Worm (Caenorhabditis elegans) whole organism, L1 larva: ENCODE measurements around the gene jun-1.

Experiments
- C34B4.2 ChIP-seq: sonication (generic microtip); optimal IDR thresholded peaks from 2 replicates; lab custom pipeline; 2017; ENCODE audit warnings: mild to moderate bottlenecking, missing genetic modification characterization, missing compliant biosample characterization
- F16B12.6 ChIP-seq: fragments of 150-350 bp; optimal IDR thresholded peaks from 2 replicates; lab custom pipeline; 2014; ENCODE audit warnings: missing biosample characterization, missing genetic modification characterization
- aha-1 ChIP-seq: fragments of 150-350 bp; optimal IDR thresholded peaks from 2 replicates; lab custom pipeline; 2014; ENCODE audit warnings: missing biosample characterization, missing genetic modification characterization
- aly-2 ChIP-seq: fragments of 150-350 bp; optimal IDR thresholded peaks from 2 replicates; lab custom pipeline; 2014; ENCODE audit warnings: missing biosample characterization, missing genetic modification characterization
- blmp-1 ChIP-seq: fragments of 150-350 bp; optimal IDR thresholded peaks from 2 replicates; lab custom pipeline; 2014; ENCODE audit warnings: missing biosample characterization, missing genetic modification characterization
- ceh-63 ChIP-seq: fragments of 200-800 bp; sonication (Bioruptor generic); optimal IDR thresholded peaks from 2 replicates; lab custom pipeline; 2018; ENCODE audit warnings: mild to moderate bottlenecking, missing genetic modification characterization, missing compliant biosample characterization
- dsc-1 ChIP-seq: sonication (generic microtip); optimal IDR thresholded peaks from 2 replicates; lab custom pipeline; 2016; ENCODE audit warnings: mild to moderate bottlenecking, missing genetic modification characterization, missing compliant biosample characterization
- egl-13 ChIP-seq: sonication (generic microtip); optimal IDR thresholded peaks from 2 replicates; lab custom pipeline; 2016; ENCODE audit warnings: missing genotype, missing genetic modification reagents, missing genetic modification characterization, missing compliant biosample characterization
- egl-27 ChIP-seq, 2 experiments: fragments of 150-350 bp in 1 of 2; sonication (generic microtip); optimal IDR thresholded peaks; 3 replicates each; lab custom pipeline; 2017 to 2018; ENCODE audit warnings: missing biosample characterization in 2 of 2, missing genetic modification characterization in 2 of 2, missing genetic modification reagents in 2 of 2
- elt-3 ChIP-seq, 6 experiments: fragments of 150-350 bp in 1 of 6; sonication (generic microtip); optimal IDR thresholded peaks; 2 replicates each; lab custom pipeline; 2017 to 2018; ENCODE audit warnings: missing biosample characterization in 6 of 6, missing genetic modification characterization in 6 of 6, inconsistent platforms in 1 of 6
- fkh-10 ChIP-seq: sonication (generic microtip); optimal IDR thresholded peaks from 2 replicates; lab custom pipeline; 2017; ENCODE audit warnings: missing biosample characterization, missing genetic modification reagents, missing genetic modification characterization
- fkh-4 ChIP-seq: sonication (generic microtip); optimal IDR thresholded peaks from 2 replicates; lab custom pipeline; 2016; ENCODE audit warnings: missing compliant biosample characterization, missing genetic modification characterization, borderline replicate concordance
- fkh-8 ChIP-seq: sonication (generic microtip); optimal IDR thresholded peaks from 2 replicates; lab custom pipeline; 2016; ENCODE audit warnings: mild to moderate bottlenecking, missing genetic modification characterization, missing compliant biosample characterization
- fos-1 ChIP-seq: fragments of 150-350 bp; optimal IDR thresholded peaks from 2 replicates; lab custom pipeline; 2014; ENCODE audit warnings: missing biosample characterization, missing genetic modification characterization
- hlh-17 ChIP-seq: fragments of 200-800 bp; sonication (Bioruptor generic); optimal IDR thresholded peaks from 2 replicates; lab custom pipeline; 2018; ENCODE audit warnings: missing genetic modification characterization, mild to moderate bottlenecking, missing compliant biosample characterization, moderate library complexity, borderline replicate concordance
- hlh-4 ChIP-seq: sonication (generic microtip); optimal IDR thresholded peaks from 2 replicates; lab custom pipeline; 2016; ENCODE audit warnings: mild to moderate bottlenecking, missing genetic modification characterization, missing compliant biosample characterization
- hpl-2 ChIP-seq: fragments of 150-350 bp; optimal IDR thresholded peaks from 2 replicates; lab custom pipeline; 2014; ENCODE audit warnings: missing biosample characterization, missing genetic modification reagents, missing genetic modification characterization
- irx-1 ChIP-seq: sonication (generic microtip); optimal IDR thresholded peaks from 2 replicates; lab custom pipeline; 2016; ENCODE audit warnings: missing genetic modification characterization, missing compliant biosample characterization
- isw-1 ChIP-seq: fragments of 200-800 bp; sonication (Bioruptor generic); IDR thresholded peaks from 2 replicates; pipeline ENCODE4 v1.3.6; 2022; ENCODE audit warnings: missing genetic modification characterization, missing compliant biosample characterization
- jun-1 ChIP-seq: fragments of 150-350 bp; optimal IDR thresholded peaks from 2 replicates; lab custom pipeline; 2014; ENCODE audit warnings: missing biosample characterization, missing genetic modification reagents, missing genetic modification characterization
- lin-13 ChIP-seq: fragments of 150-350 bp; optimal IDR thresholded peaks from 2 replicates; lab custom pipeline; 2014; ENCODE audit warnings: missing biosample characterization, missing genetic modification reagents, missing genetic modification characterization
- lin-35 ChIP-seq, 2 experiments: fragments of 150-350 bp; optimal IDR thresholded peaks; 2 replicates each; lab custom pipeline; 2014; ENCODE audit warnings: missing biosample characterization in 2 of 2, missing genetic modification characterization in 2 of 2, missing genetic modification reagents in 2 of 2
- lin-39 ChIP-seq: fragments of 150-350 bp; optimal IDR thresholded peaks from 2 replicates; lab custom pipeline; 2014; ENCODE audit warnings: missing biosample characterization, missing genetic modification reagents, missing genetic modification characterization
- lsy-2 ChIP-seq, 2 experiments: fragments of 150-350 bp; optimal IDR thresholded peaks; 2 replicates each; lab custom pipeline; 2014; ENCODE audit warnings: missing biosample characterization in 2 of 2, missing genetic modification characterization in 2 of 2
- mdl-1 ChIP-seq, 2 experiments: fragments of 150-350 bp; optimal IDR thresholded peaks; 2 replicates each; lab custom pipeline; 2014 to 2017; ENCODE audit warnings: missing biosample characterization in 2 of 2, missing genetic modification characterization in 2 of 2, inconsistent platforms in 1 of 2
- mef-2 ChIP-seq: fragments of 150-350 bp; optimal IDR thresholded peaks from 2 replicates; lab custom pipeline; 2014; ENCODE audit warnings: missing biosample characterization, missing genetic modification characterization
- nhr-11 ChIP-seq: fragments of 150-350 bp; optimal IDR thresholded peaks from 2 replicates; lab custom pipeline; 2014; ENCODE audit warnings: missing biosample characterization, missing genetic modification characterization
- nhr-12 ChIP-seq: sonication (generic microtip); optimal IDR thresholded peaks from 2 replicates; lab custom pipeline; 2017; ENCODE audit warnings: missing biosample characterization, missing genetic modification characterization
- nhr-19 ChIP-seq: fragments of 200-800 bp; sonication (Bioruptor generic); conservative IDR thresholded peaks from 2 replicates; pipeline ENCODE4 v1.3.6; 2022; ENCODE audit warnings: missing genetic modification characterization, missing compliant biosample characterization
- nhr-20 ChIP-seq: sonication (generic microtip); optimal IDR thresholded peaks from 2 replicates; lab custom pipeline; 2016; ENCODE audit warnings: mild to moderate bottlenecking, missing genetic modification characterization, missing compliant biosample characterization
- nhr-237 ChIP-seq: fragments of 150-350 bp; optimal IDR thresholded peaks from 2 replicates; lab custom pipeline; 2014; ENCODE audit warnings: missing biosample characterization, missing genetic modification characterization
- nhr-28 ChIP-seq: fragments of 150-350 bp; optimal IDR thresholded peaks from 2 replicates; lab custom pipeline; 2014; ENCODE audit warnings: missing biosample characterization, missing genetic modification characterization
- nhr-47 ChIP-seq: sonication (generic microtip); optimal IDR thresholded peaks from 2 replicates; lab custom pipeline; 2016; ENCODE audit warnings: mild to moderate bottlenecking, missing genetic modification characterization, moderate library complexity, missing compliant biosample characterization
- nhr-77 ChIP-seq: fragments of 150-350 bp; optimal IDR thresholded peaks from 2 replicates; lab custom pipeline; 2014; ENCODE audit warnings: missing biosample characterization, missing genetic modification characterization
- nhr-84 ChIP-seq: sonication (generic microtip); optimal IDR thresholded peaks from 2 replicates; lab custom pipeline; 2017; ENCODE audit warnings: missing biosample characterization, missing genetic modification characterization
- nhr-90 ChIP-seq: sonication (generic microtip); optimal IDR thresholded peaks from 2 replicates; lab custom pipeline; 2016; ENCODE audit warnings: mild to moderate bottlenecking, missing genetic modification characterization, missing compliant biosample characterization; ENCODE audit not compliant: poor library complexity
- pag-3 ChIP-seq: sonication (generic microtip); optimal IDR thresholded peaks from 2 replicates; lab custom pipeline; 2017; ENCODE audit warnings: missing genetic modification characterization, mild to moderate bottlenecking, missing compliant biosample characterization, antibody characterized with exemption, borderline replicate concordance; ENCODE audit not compliant: insufficient read depth
- pax-3 ChIP-seq: fragments of 200-800 bp; sonication (Bioruptor generic); optimal IDR thresholded peaks from 2 replicates; lab custom pipeline; 2018; ENCODE audit warnings: mild to moderate bottlenecking, missing genetic modification characterization, moderate library complexity, missing compliant biosample characterization
- pqm-1 ChIP-seq: sonication (generic microtip); optimal IDR thresholded peaks from 3 replicates; lab custom pipeline; 2017; ENCODE audit warnings: missing biosample characterization, missing genetic modification characterization
- rnt-1 ChIP-seq: sonication (generic microtip); optimal IDR thresholded peaks from 2 replicates; lab custom pipeline; 2016; ENCODE audit warnings: mild to moderate bottlenecking, missing genetic modification characterization, moderate library complexity, missing compliant biosample characterization
- skn-1 ChIP-seq: fragments of 150-350 bp; optimal IDR thresholded peaks from 2 replicates; lab custom pipeline; 2014; ENCODE audit warnings: missing biosample characterization, missing genetic modification characterization
- snu-23 ChIP-seq: sonication (generic microtip); optimal IDR thresholded peaks from 2 replicates; lab custom pipeline; 2016; ENCODE audit warnings: missing genetic modification characterization, missing compliant biosample characterization
- sox-4 ChIP-seq: sonication (generic microtip); optimal IDR thresholded peaks from 2 replicates; lab custom pipeline; 2016; ENCODE audit warnings: missing genetic modification characterization, missing compliant biosample characterization
- sup-37 ChIP-seq: fragments of 200-800 bp; sonication (Bioruptor generic); optimal IDR thresholded peaks from 2 replicates; lab custom pipeline; 2018; ENCODE audit warnings: mild to moderate bottlenecking, missing genetic modification characterization, missing compliant biosample characterization
- swsn-7 ChIP-seq: sonication (generic microtip); optimal IDR thresholded peaks from 2 replicates; lab custom pipeline; 2016; ENCODE audit warnings: missing genetic modification characterization, missing compliant biosample characterization
- tlp-1 ChIP-seq: fragments of 150-350 bp; optimal IDR thresholded peaks from 2 replicates; lab custom pipeline; 2014; ENCODE audit warnings: missing biosample characterization, missing genetic modification characterization
- unc-130 ChIP-seq: fragments of 150-350 bp; optimal IDR thresholded peaks from 2 replicates; lab custom pipeline; 2017; ENCODE audit warnings: missing biosample characterization, missing genetic modification characterization, inconsistent platforms
- vab-15 ChIP-seq: sonication (generic microtip); optimal IDR thresholded peaks from 2 replicates; lab custom pipeline; 2017; ENCODE audit warnings: missing genotype, mild to moderate bottlenecking, missing genetic modification characterization, missing compliant biosample characterization
- xbp-1 ChIP-seq: sonication (generic microtip); optimal IDR thresholded peaks from 2 replicates; lab custom pipeline; 2016; ENCODE audit warnings: missing genetic modification characterization, missing compliant biosample characterization
- zag-1 ChIP-seq: fragments of 150-350 bp; optimal IDR thresholded peaks from 2 replicates; lab custom pipeline; 2014; ENCODE audit warnings: missing biosample characterization, missing genetic modification characterization
- zip-4 ChIP-seq: fragments of 200-800 bp; sonication (Bioruptor generic); optimal IDR thresholded peaks from 2 replicates; lab custom pipeline; 2018; ENCODE audit warnings: mild to moderate bottlenecking, missing genetic modification characterization, moderate library complexity, missing compliant biosample characterization
- ztf-11 ChIP-seq, 2 experiments: sonication (generic microtip); optimal IDR thresholded peaks; 2 replicates each; lab custom pipeline; 2016 to 2017; ENCODE audit warnings: missing genetic modification characterization in 2 of 2, missing biosample characterization in 1 of 2, missing compliant biosample characterization in 1 of 2
- ztf-4 ChIP-seq: fragments of 150-350 bp; optimal IDR thresholded peaks from 2 replicates; lab custom pipeline; 2014; ENCODE audit warnings: missing biosample characterization, missing genetic modification characterization

jun-1 gene

ce11 chrII:9099017-9099416, 13.9 kb upstream of the jun-1 start, which contains the start of gene T24H10.1 (continued):
- TF ChIP-seq hpl-2 (peak; percentile 17), nhr-84 (no peak), ceh-63 (no peak), isw-1 (GFP tag; lab: Robert Waterston, UW) (peak; percentile 61), nhr-20 (tag; lab: Kevin White, UChicago) (peak; percentile 80), dsc-1 (tag; lab: Kevin White, UChicago) (peak; percentile 80), rnt-1 (peak; percentile 89), nhr-47 (peak; percentile 85), hlh-17 (GFP tag; lab: Kevin White, UChicago) (no peak), ztf-4 (peak; percentile 36), lin-35 (GFP tag; optimal IDR thresholded peaks at IDR 0.05; lab: Kevin White, UChicago) (peak; percentile 82 to 87), nhr-11 (tag; lab: Kevin White, UChicago) (no peak), pqm-1 (no peak), fkh-8 (tag; lab: Kevin White, UChicago) (peak; percentile 23), sup-37 (GFP tag; lab: Kevin White, UChicago) (peak; percentile 58), unc-130 (tag; lab: Kevin White, UChicago) (peak; percentile 12), swsn-7 (peak; percentile 81), C34B4.2 (no peak), pax-3 (peak; percentile 14), aha-1 (tag; lab: Kevin White, UChicago) (no peak), nhr-12 (tag; lab: Kevin White, UChicago) (no peak), vab-15 (tag; lab: Kevin White, UChicago) (no peak), aly-2 (tag; lab: Kevin White, UChicago) (peak; percentile 36), nhr-28 (tag; lab: Kevin White, UChicago) (no peak), nhr-237 (no peak), jun-1 (tag; lab: Kevin White, UChicago) (peak; percentile 38), fos-1 (tag; lab: Kevin White, UChicago) (no peak), xbp-1 (tag; lab: Kevin White, UChicago) (peak; percentile 71), fkh-10 (no peak), egl-27 (tag; optimal IDR thresholded peaks at IDR 0.05; lab: Kevin White, UChicago) (no peak), fkh-4 (tag; lab: Kevin White, UChicago) (no peak), nhr-19 (GFP tag; lab: Robert Waterston, UW) (peak; percentile 80), pag-3 (tag; lab: Kevin White, UChicago) (peak; percentile 20), ztf-11 (tag; optimal IDR thresholded peaks at IDR 0.05; lab: Kevin White, UChicago) (peak in 1 of 2 experiments; percentile 47), mef-2 (tag; lab: Kevin White, UChicago) (peak; percentile 25), hlh-4 (tag; lab: Kevin White, UChicago) (no peak), zag-1 (tag; lab: Kevin White, UChicago) (no peak), elt-3 (tag; optimal IDR thresholded peaks at IDR 0.05; lab: Kevin White, UChicago) (peak in 1 of 6 experiments; percentile 51), nhr-90 (tag; lab: Kevin White, UChicago) (peak; percentile 81), mdl-1 (tag; optimal IDR thresholded peaks at IDR 0.05; lab: Kevin White, UChicago) (peak in 1 of 2 experiments; percentile 20), lsy-2 (tag; optimal IDR thresholded peaks at IDR 0.05; lab: Kevin White, UChicago) (peak; percentile 80), egl-13 (tag; lab: Kevin White, UChicago) (peak; percentile 48), lin-13 (GFP tag; lab: Kevin White, UChicago) (peak; percentile 45), blmp-1 (tag; lab: Kevin White, UChicago) (peak; percentile 18), snu-23 (peak; percentile 81), zip-4 (GFP tag; lab: Kevin White, UChicago) (peak; percentile 8), sox-4 (tag; lab: Kevin White, UChicago) (peak; percentile 20), irx-1 (tag; lab: Kevin White, UChicago) (peak; percentile 75), tlp-1 (tag; lab: Kevin White, UChicago) (no peak), skn-1 (tag; lab: Kevin White, UChicago) (peak; percentile 64), nhr-77 (tag; lab: Kevin White, UChicago) (peak; percentile 62), lin-39 (tag; lab: Kevin White, UChicago) (peak; percentile 45), F16B12.6 (tag; lab: Kevin White, UChicago) (peak; percentile 58)
